Worm (Caenorhabditis elegans): Measurements from ENCODE around the gene str-229.

The str-229 gene

DNA sequence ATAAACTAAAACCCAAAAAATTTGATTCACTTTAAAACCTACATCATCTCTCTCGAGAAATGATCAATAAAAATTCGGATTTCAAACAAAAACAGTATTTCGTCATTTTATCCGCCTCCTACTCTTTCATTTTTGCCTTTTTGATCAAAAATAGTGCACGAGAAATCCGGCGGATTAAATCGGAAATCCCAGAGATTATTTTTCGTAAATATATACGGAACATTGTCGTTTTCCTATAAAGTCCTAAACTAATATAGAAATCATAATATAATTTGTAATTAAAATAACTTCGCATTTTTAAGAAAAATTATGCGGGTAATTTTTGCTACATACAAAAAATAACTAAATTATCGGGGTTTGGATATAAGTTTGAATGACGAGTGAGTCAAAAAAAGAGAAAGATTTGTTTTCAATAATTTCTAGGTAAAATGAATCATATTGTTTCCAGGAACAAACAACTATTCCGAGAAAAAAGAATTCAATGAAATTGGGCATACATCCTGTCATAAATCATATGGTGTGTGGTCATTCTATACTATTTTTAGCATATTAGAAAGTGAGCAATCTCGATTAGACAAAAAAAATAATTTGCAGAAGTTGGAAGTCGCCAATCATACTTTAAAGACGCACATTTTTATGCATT, 28.1 kb downstream of the str-229 start, which contains the start of gene nhr-158 (continued):
- no peak for TF ChIP-seq lin-13 (GFP tag; optimal IDR thresholded peaks at IDR 0.05)
- TF ChIP-seq nhr-102 (tag; optimal IDR thresholded peaks at IDR 0.05): no peak
- peak; percentile 42 for TF ChIP-seq aha-1 (tag)
- no peak for TF ChIP-seq ceh-28 (tag; optimal IDR thresholded peaks at IDR 0.05)
- TF ChIP-seq mxl-3 (GFP tag; optimal IDR thresholded peaks at IDR 0.05): no peak
- TF ChIP-seq Y105C5A.15 (GFP tag; IDR thresholded peaks at IDR 0.05): no peak
- TF ChIP-seq nhr-11 (tag; optimal IDR thresholded peaks at IDR 0.05): peak; percentile 6
- TF ChIP-seq lin-38 (GFP tag; IDR thresholded peaks at IDR 0.05): no peak
- no peak for TF ChIP-seq duxl-1 (tag; optimal IDR thresholded peaks at IDR 0.05; ENCODE audit: poor library complexity)
- TF ChIP-seq zfp-2 (tag; optimal IDR thresholded peaks at IDR 0.05): no peak
- TF ChIP-seq R02D3.7 (tag; optimal IDR thresholded peaks at IDR 0.05): no peak
- no peak for TF ChIP-seq lin-39 (tag; optimal IDR thresholded peaks at IDR 0.05)
- TF ChIP-seq ZK546.5 (tag; optimal IDR thresholded peaks at IDR 0.05): no peak
- TF ChIP-seq dmd-9 (GFP tag; IDR thresholded peaks at IDR 0.05): no peak
- no peak for TF ChIP-seq cey-2 (tag; optimal IDR thresholded peaks at IDR 0.05; ENCODE audit: borderline replicate concordance, insufficient read depth)
- no peak for TF ChIP-seq spr-3 (GFP tag; optimal IDR thresholded peaks at IDR 0.05)
- TF ChIP-seq nhr-48 (tag; optimal IDR thresholded peaks at IDR 0.05): peak; percentile 13

DNA sequence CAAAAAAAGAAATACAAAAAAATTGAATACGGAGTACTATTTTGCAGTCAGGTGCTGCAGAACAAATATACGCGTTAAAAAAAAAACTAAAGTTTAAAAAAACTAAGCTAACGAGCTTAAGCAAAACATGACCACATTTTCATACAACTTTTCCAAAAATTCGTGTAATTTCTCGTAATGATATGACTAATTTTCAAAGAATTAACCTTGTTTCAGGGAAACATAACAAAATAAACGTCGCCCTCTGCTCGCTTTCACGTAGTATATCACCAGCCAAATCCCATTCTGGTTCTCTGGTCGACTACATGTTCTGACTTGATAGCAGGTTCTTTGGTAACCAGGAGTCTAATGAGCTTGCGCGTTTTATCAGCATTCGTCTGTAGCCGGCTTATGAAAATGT, 32.0 kb downstream of the str-229 start:
- TF ChIP-seq aha-1 (tag) (peak; percentile 59), unc-130 (GFP tag; optimal IDR thresholded peaks at IDR 0.05) (no peak), daf-19 (GFP tag; conservative IDR thresholded peaks at IDR 0.05) (no peak), lsy-2 (tag; optimal IDR thresholded peaks at IDR 0.05) (peak in 1 of 2 experiments; percentile 1), nhr-11 (tag; optimal IDR thresholded peaks at IDR 0.05) (peak; percentile 87)

DNA sequence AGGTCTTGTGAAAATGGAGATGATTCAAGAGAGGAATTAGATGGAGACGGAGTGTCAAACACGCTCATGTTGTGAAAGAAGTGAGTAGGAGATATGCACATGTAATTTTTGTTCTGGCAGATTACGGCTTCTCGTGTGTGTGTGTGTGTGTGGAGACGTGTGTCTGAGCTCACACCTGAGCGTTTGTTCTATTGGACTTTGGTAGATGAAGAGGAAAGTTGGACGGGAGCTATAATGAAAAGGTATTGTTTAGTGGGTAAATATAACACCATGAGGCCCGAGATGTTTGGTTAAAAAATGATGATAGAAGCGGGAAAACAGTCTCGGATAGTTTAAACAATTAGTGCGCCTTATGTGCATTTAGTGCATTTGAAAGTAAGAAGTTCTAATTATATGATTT, 33.5 kb downstream of the str-229 start, which contains the start of gene nhr-157:
TSS of gene nhr-157 (minus strand) at position 101 of the 400 bp plus-strand sequence.
- TF ChIP-seq saeg-2 (GFP tag; IDR thresholded peaks at IDR 0.05) (no peak), hlh-11 (tag; optimal IDR thresholded peaks at IDR 0.05) (no peak)

DNA sequence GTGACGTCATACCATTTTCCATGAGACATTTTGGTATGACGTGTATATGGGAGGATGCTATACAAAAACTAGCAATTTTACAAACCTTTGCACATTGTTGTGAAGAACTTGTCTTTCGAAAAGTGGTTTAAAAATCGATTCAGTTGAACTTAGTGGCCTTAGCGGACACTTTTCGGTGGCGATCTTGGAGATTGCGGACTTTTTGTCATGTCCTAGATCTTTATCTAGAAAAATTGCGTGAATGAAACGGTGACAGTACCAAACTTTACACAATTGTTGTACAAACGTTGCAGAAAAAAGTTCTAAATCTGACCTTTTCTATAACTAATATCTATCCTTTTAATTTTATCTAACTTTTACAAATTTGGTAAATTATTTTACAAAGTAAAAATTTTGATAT, 37.1 kb downstream of the str-229 start:
- TF ChIP-seq nhr-102 (tag; optimal IDR thresholded peaks at IDR 0.05) (no peak), nhr-237 (tag; optimal IDR thresholded peaks at IDR 0.05) (no peak), nhr-28 (tag; optimal IDR thresholded peaks at IDR 0.05) (no peak), unc-39 (tag; optimal IDR thresholded peaks at IDR 0.05) (no peak), daf-19 (GFP tag; conservative IDR thresholded peaks at IDR 0.05) (no peak), R02D3.7 (tag; optimal IDR thresholded peaks at IDR 0.05) (no peak), nhr-10 (tag; optimal IDR thresholded peaks at IDR 0.05) (no peak), mep-1 (tag; optimal IDR thresholded peaks at IDR 0.05) (no peak), aly-2 (tag; optimal IDR thresholded peaks at IDR 0.05) (no peak), ceh-20 (GFP tag; IDR thresholded peaks at IDR 0.05) (no peak), nhr-6 (tag; optimal IDR thresholded peaks at IDR 0.05) (no peak), dpl-1 (GFP tag; optimal IDR thresholded peaks at IDR 0.05) (no peak), lin-38 (GFP tag; IDR thresholded peaks at IDR 0.05) (no peak), php-3 (GFP tag; IDR thresholded peaks at IDR 0.05) (no peak), set-16 (GFP tag; IDR thresholded peaks at IDR 0.05) (no peak)

DNA sequence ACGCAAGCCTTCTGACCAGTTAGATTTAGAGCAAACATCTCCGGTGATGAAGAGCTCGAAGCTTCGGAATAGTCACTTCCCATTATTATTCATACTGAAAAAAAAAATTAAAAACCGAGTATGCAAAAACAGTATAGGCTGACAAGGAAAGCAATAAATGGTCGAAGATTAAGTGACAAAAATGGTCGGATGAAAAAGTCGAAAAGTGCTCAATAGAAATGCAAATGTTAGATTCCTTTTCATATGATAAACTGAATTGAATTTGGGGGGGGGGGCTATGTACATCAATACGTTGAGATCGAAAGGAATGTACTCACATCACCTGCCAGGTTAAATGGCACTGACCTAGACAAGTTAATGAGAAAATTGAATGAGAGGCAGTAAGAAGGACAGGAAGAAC, 39.5 kb downstream of the str-229 start, which contains the start of gene nhr-187:
TSS of gene nhr-187 (minus strand) at position 101 of the 400 bp plus-strand sequence.
- TF ChIP-seq gei-8 (GFP tag; optimal IDR thresholded peaks at IDR 0.05): no peak
- TF ChIP-seq unc-39 (tag; optimal IDR thresholded peaks at IDR 0.05): no peak
- peak in 1 of 2 experiments; percentile 25 for TF ChIP-seq unc-62 (GFP tag; optimal IDR thresholded peaks at IDR 0.05 in 1 of 2)
- TF ChIP-seq unc-62 (tag; optimal IDR thresholded peaks at IDR 0.05): no peak
- TF ChIP-seq cey-2 (tag; optimal IDR thresholded peaks at IDR 0.05; ENCODE audit: borderline replicate concordance, insufficient read depth): no peak
